Worm (Caenorhabditis elegans) whole organism, midembryonic: ENCODE data around the gene T09A12.8.

Source experiments
- T22C8.4 ChIP-seq: fragments of 200-800 bp; sonication (Bioruptor generic); IDR thresholded peaks from 2 replicates; pipeline ENCODE4 v1.3.6; 2022; ENCODE audit warnings: missing genetic modification characterization, missing compliant biosample characterization
- flt-1 ChIP-seq: fragments of 200-800 bp; sonication (Bioruptor generic); IDR thresholded peaks from 2 replicates; pipeline ENCODE4 v1.3.6; 2022; ENCODE audit warnings: missing genetic modification characterization, missing compliant biosample characterization
- klf-2 ChIP-seq: fragments of 200-800 bp; sonication (Bioruptor generic); conservative IDR thresholded peaks from 2 replicates; pipeline ENCODE4 v1.3.6; 2022; ENCODE audit warnings: missing genetic modification reagents, missing genetic modification characterization, missing compliant biosample characterization
- med-1 ChIP-seq: sonication (generic microtip); optimal IDR thresholded peaks from 2 replicates; lab custom pipeline; 2017; ENCODE audit warnings: missing genetic modification characterization, mild to moderate bottlenecking, missing compliant biosample characterization, antibody characterized with exemption, missing genetic modification reagents; ENCODE audit not compliant: insufficient read depth
- tab-1 ChIP-seq: fragments of 200-800 bp; sonication (Bioruptor generic); IDR thresholded peaks from 2 replicates; pipeline ENCODE4 v1.3.6; 2022; ENCODE audit warnings: missing genetic modification characterization, missing compliant biosample characterization
- ztf-29 ChIP-seq: fragments of 200-800 bp; sonication (Bioruptor generic); IDR thresholded peaks from 2 replicates; pipeline ENCODE4 v1.3.6; 2022; ENCODE audit warnings: missing genetic modification reagents, missing genetic modification characterization, missing compliant biosample characterization

DNA sequence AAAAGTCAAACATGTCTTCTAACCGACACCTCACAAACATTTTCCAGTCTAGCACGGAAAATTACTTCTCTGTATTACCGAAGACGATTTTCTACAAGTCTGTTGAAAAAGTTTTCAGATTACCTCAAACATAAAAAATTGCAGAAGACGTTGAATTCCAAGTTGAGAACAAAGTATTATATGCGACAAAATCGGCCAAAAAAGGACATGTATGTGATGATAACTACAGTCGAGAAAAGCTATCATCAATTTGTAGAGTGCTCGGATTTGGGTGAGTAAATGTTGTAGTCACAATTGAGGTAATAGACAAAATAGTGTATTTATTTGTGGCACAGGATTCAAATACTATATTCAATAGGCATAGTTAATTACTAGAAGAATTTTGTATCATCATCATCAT, 34.6 kb downstream of the T09A12.8 start:
- TF ChIP-seq med-1 (GFP tag; lab: Kevin White, UChicago): no peak
- TF ChIP-seq ztf-29 (GFP tag; lab: Robert Waterston, UW): no peak
- no peak for TF ChIP-seq tab-1 (GFP tag; lab: Robert Waterston, UW)
- no peak for TF ChIP-seq klf-2 (GFP tag; lab: Robert Waterston, UW)
- no peak for TF ChIP-seq flt-1 (GFP tag; lab: Robert Waterston, UW)
- TF ChIP-seq T22C8.4: no peak
